Fruit fly (Drosophila melanogaster): Measurements from ENCODE around the gene CG31142.

CG31142 gene

dm6 chr3R:23887096-23887421 is 42.0 kb upstream of the CG31142 start (continued):
- TF ChIP-seq CG15514 (GFP tag; optimal IDR thresholded peaks at IDR 0.05) = peak; percentile 58
- TF ChIP-seq Ssrp (tag; optimal IDR thresholded peaks at IDR 0.05) = peak; percentile 97
- peak; percentile 71 for TF ChIP-seq cwo (GFP tag; optimal IDR thresholded peaks at IDR 0.05)
- peak; percentile 70 for TF ChIP-seq z (GFP tag; IDR thresholded peaks at IDR 0.05)
- peak; percentile 82 for TF ChIP-seq ind (GFP tag; optimal IDR thresholded peaks at IDR 0.05)
- peak; percentile 88 for TF ChIP-seq CG8359 (GFP tag; optimal IDR thresholded peaks at IDR 0.05; ENCODE audit: borderline replicate concordance)
- peak; percentile 81 for TF ChIP-seq HHEX (GFP tag; optimal IDR thresholded peaks at IDR 0.05)
- peak; percentile 85 for TF ChIP-seq Rx (GFP tag; IDR thresholded peaks at IDR 0.05)
- no peak for TF ChIP-seq zfh2 (GFP tag; optimal IDR thresholded peaks at IDR 0.05)
- TF ChIP-seq sisA (GFP tag; IDR thresholded peaks at IDR 0.05) = peak; percentile 96
- TF ChIP-seq unpg (GFP tag; optimal IDR thresholded peaks at IDR 0.05) = peak; percentile 95
- TF ChIP-seq CG10543 (GFP tag; optimal IDR thresholded peaks at IDR 0.05) = no peak
- TF ChIP-seq CG17568 (GFP tag; optimal IDR thresholded peaks at IDR 0.05) = peak; percentile 82
- no peak for TF ChIP-seq sc (optimal IDR thresholded peaks at IDR 0.05)
- peak; percentile 94 for TF ChIP-seq sc (GFP tag; optimal IDR thresholded peaks at IDR 0.05)
- TF ChIP-seq Atf3 (GFP tag; optimal IDR thresholded peaks at IDR 0.05) = peak; percentile 19
- peak; percentile 32 for TF ChIP-seq schlank (tag; optimal IDR thresholded peaks at IDR 0.05)
- peak; percentile 47 for TF ChIP-seq CTCF (GFP tag; optimal IDR thresholded peaks at IDR 0.05)
- peak; percentile 89 for TF ChIP-seq salm (tag; optimal IDR thresholded peaks at IDR 0.05)
- no peak for TF ChIP-seq fu2 (GFP tag; optimal IDR thresholded peaks at IDR 0.05)
- peak; percentile 96 for TF ChIP-seq Sox102F (GFP tag; optimal IDR thresholded peaks at IDR 0.05)
- peak; percentile 54 for TF ChIP-seq al (GFP tag; IDR thresholded peaks at IDR 0.05)
- no peak for TF ChIP-seq hbn (GFP tag; IDR thresholded peaks at IDR 0.05; ENCODE audit: partially characterized antibody)

DNA sequence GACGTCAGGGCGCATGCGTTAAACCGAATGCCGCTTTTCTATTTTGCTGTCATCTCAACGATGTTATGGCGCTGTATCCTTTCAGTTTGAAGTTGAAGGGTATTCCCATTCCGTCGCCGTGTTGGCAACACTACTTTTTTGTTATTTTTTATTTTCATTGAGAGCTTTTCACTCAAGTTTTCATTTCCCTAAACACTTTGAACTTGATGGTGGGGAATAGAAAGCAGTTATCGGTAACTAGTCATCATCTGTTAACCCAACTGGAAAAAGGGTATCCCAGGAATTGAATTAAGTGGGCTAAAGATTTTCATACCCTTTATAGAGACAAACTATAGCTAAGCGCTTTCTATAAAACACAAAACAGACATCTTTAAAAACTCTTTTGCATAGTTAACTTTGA is 41.5 kb upstream of the CG31142 start:
- TF ChIP-seq stc (GFP tag; IDR thresholded peaks at IDR 0.05) (peak; percentile 16; the same call in 1 of the 2 replicates), exex (tag; optimal IDR thresholded peaks at IDR 0.05) (no peak), slbo (GFP tag; IDR thresholded peaks at IDR 0.05) (peak; percentile 33; the same call in 1 of the 2 replicates), p53 (GFP tag; optimal IDR thresholded peaks at IDR 0.05) (no peak), Rx (GFP tag; IDR thresholded peaks at IDR 0.05) (0 out of 2 replicates have a peak, but pooled peaks have one; percentile 39), Drgx (GFP tag; IDR thresholded peaks at IDR 0.05) (peak; percentile 5; the same call in 1 of the 2 replicates), CG3726 (GFP tag; IDR thresholded peaks at IDR 0.05) (no peak), NK7.1 (GFP tag; optimal IDR thresholded peaks at IDR 0.05) (no peak), Atf3 (GFP tag; optimal IDR thresholded peaks at IDR 0.05) (no peak), CG10209 (GFP tag; optimal IDR thresholded peaks at IDR 0.05) (no peak), fru (optimal IDR thresholded peaks at IDR 0.05) (no peak), gsb (GFP tag; IDR thresholded peaks at IDR 0.05) (no peak), CG17359 (tag; optimal IDR thresholded peaks at IDR 0.05) (no peak), Xrp1 (GFP tag; IDR thresholded peaks at IDR 0.05) (peak; percentile 64; the same call in 1 of the 2 replicates), Rfx (GFP tag; IDR thresholded peaks at IDR 0.05) (peak; percentile 41; the same call in 1 of the 2 replicates), nau (GFP tag; optimal IDR thresholded peaks at IDR 0.05) (no peak), CG3065 (GFP tag; optimal IDR thresholded peaks at IDR 0.05) (no peak), Atf-2 (GFP tag; optimal IDR thresholded peaks at IDR 0.05) (no peak), CG12391 (tag; optimal IDR thresholded peaks at IDR 0.05) (no peak), disco-r (GFP tag; optimal IDR thresholded peaks at IDR 0.05) (no peak), H2.0 (GFP tag; IDR thresholded peaks at IDR 0.05) (no peak), vnd (GFP tag; IDR thresholded peaks at IDR 0.05; ENCODE audit: partially characterized antibody) (no peak), sr (GFP tag; IDR thresholded peaks at IDR 0.05) (no peak), CG11504 (tag; optimal IDR thresholded peaks at IDR 0.05) (no peak), Xbp1 (GFP tag; optimal IDR thresholded peaks at IDR 0.05) (no peak), sqz (GFP tag; optimal IDR thresholded peaks at IDR 0.05) (no peak), Fer3 (tag; optimal IDR thresholded peaks at IDR 0.05) (peak; percentile 1), CG34376 (GFP tag; optimal IDR thresholded peaks at IDR 0.05) (no peak), ham (GFP tag; IDR thresholded peaks at IDR 0.05) (no peak), ab (GFP tag; optimal IDR thresholded peaks at IDR 0.05) (no peak), gem (tag; optimal IDR thresholded peaks at IDR 0.05) (peak; percentile 4), CG6689 (GFP tag; IDR thresholded peaks at IDR 0.05) (no peak)

Measured in whole organism, embryonic.